Fruit fly (Drosophila melanogaster): ENCODE results near the gene CG7214.

Gene CG7214

dm6 chr2L:7767328-7767727, 22.7 kb upstream of the CG7214 start, which contains the start of gene CG7191 (continued):
- TF ChIP-seq Atf-2 (GFP tag; optimal IDR thresholded peaks at IDR 0.05) = no peak
- TF ChIP-seq Nf-YA (GFP tag; IDR thresholded peaks at IDR 0.05) = no peak
- no peak for TF ChIP-seq CG12659 (GFP tag; optimal IDR thresholded peaks at IDR 0.05)
- no peak for TF ChIP-seq usp (GFP tag; optimal IDR thresholded peaks at IDR 0.05)
- TF ChIP-seq scrt (GFP tag; optimal IDR thresholded peaks at IDR 0.05) = peak; percentile 83

- TF ChIP-seq CG34422 (GFP tag; IDR thresholded peaks at IDR 0.05) (0 out of 3 replicates have a peak, but pooled peaks have one; percentile 16), sens (GFP tag) (peak; percentile 69), Awh (GFP tag; IDR thresholded peaks at IDR 0.05) (0 out of 2 replicates have a peak, but pooled peaks have one; percentile 10), Ada2b (GFP tag; IDR thresholded peaks at IDR 0.05) (peak; percentile 40; the same call in 1 of the 2 replicates), CG3281 (GFP tag; optimal IDR thresholded peaks at IDR 0.05) (no peak), Drgx (GFP tag; IDR thresholded peaks at IDR 0.05) (0 out of 2 replicates have a peak, but pooled peaks have one; percentile 23), tio (GFP tag; optimal IDR thresholded peaks at IDR 0.05) (peak; percentile 26), CG32532 (GFP tag; IDR thresholded peaks at IDR 0.05) (peak; percentile 56; the same call in 1 of the 2 replicates), CG6813 (GFP tag; optimal IDR thresholded peaks at IDR 0.05) (no peak), H2.0 (GFP tag; IDR thresholded peaks at IDR 0.05) (peak; percentile 34; the same call in 1 of the 2 replicates), Hr51 (GFP tag; optimal IDR thresholded peaks at IDR 0.05) (no peak), Meics (GFP tag; optimal IDR thresholded peaks at IDR 0.05) (peak; percentile 6), CG2120 (GFP tag; optimal IDR thresholded peaks at IDR 0.05) (peak; percentile 20), dpn (GFP tag; optimal IDR thresholded peaks at IDR 0.05) (no peak), sim (GFP tag; IDR thresholded peaks at IDR 0.05) (no peak), Fer3 (tag; optimal IDR thresholded peaks at IDR 0.05) (peak; percentile 8), CG16815 (GFP tag; optimal IDR thresholded peaks at IDR 0.05) (no peak), CG10366 (GFP tag; IDR thresholded peaks at IDR 0.05) (0 out of 2 replicates have a peak, but pooled peaks have one; percentile 12), z (GFP tag; IDR thresholded peaks at IDR 0.05) (no peak), CG11504 (tag; optimal IDR thresholded peaks at IDR 0.05) (peak; percentile 34), CG11247 (GFP tag; IDR thresholded peaks at IDR 0.05) (0 out of 2 replicates have a peak, but pooled peaks have one; percentile 17), lmd (GFP tag; IDR thresholded peaks at IDR 0.05) (peak; percentile 22; the same call in 1 of the 2 replicates), Rfx (GFP tag; IDR thresholded peaks at IDR 0.05) (0 out of 2 replicates have a peak, but pooled peaks have one; percentile 14), gem (tag; optimal IDR thresholded peaks at IDR 0.05) (peak; percentile 50), nmo (GFP tag; optimal IDR thresholded peaks at IDR 0.05) (no peak), Xbp1 (GFP tag; optimal IDR thresholded peaks at IDR 0.05) (peak; percentile 8), CG3726 (GFP tag; IDR thresholded peaks at IDR 0.05) (0 out of 3 replicates have a peak, but pooled peaks have one; percentile 10), CG11696 (GFP tag; IDR thresholded peaks at IDR 0.05) (0 out of 2 replicates have a peak, but pooled peaks have one; percentile 18), CG43689 (GFP tag; IDR thresholded peaks at IDR 0.05) (0 out of 2 replicates have a peak, but pooled peaks have one; percentile 6), ATbp (GFP tag; optimal IDR thresholded peaks at IDR 0.05) (no peak), ftz-f1 (GFP tag; optimal IDR thresholded peaks at IDR 0.05) (no peak), CG14014 (GFP tag; IDR thresholded peaks at IDR 0.05) (peak; percentile 37; the same call in 1 of the 2 replicates), ase (GFP tag; IDR thresholded peaks at IDR 0.05) (0 out of 3 replicates have a peak, but pooled peaks have one; percentile 28), stc (GFP tag; IDR thresholded peaks at IDR 0.05) (0 out of 2 replicates have a peak, but pooled peaks have one; percentile 11), dysf (GFP tag; IDR thresholded peaks at IDR 0.05) (peak; percentile 50; the same call in 1 of the 3 replicates), CG15073 (GFP tag; optimal IDR thresholded peaks at IDR 0.05) (no peak), slbo (GFP tag; IDR thresholded peaks at IDR 0.05) (peak; percentile 56; the same call in 1 of the 2 replicates), E2f1 (GFP tag; IDR thresholded peaks at IDR 0.05) (peak; percentile 22; the same call in 1 of the 2 replicates), CG8944 (GFP tag; optimal IDR thresholded peaks at IDR 0.05) (no peak), ind (GFP tag; optimal IDR thresholded peaks at IDR 0.05) (peak; percentile 14), pan (optimal IDR thresholded peaks at IDR 0.05) (no peak), pan (GFP tag; optimal IDR thresholded peaks at IDR 0.05 in 1 of 2, IDR thresholded peaks at IDR 0.05 in 1 of 2) (peak in 1 of 2 experiments; percentile 48), seq (GFP tag; IDR thresholded peaks at IDR 0.05) (0 out of 2 replicates have a peak, but pooled peaks have one; percentile 16), Sox102F (GFP tag; optimal IDR thresholded peaks at IDR 0.05) (peak; percentile 4)
Measured at dm6 chr2L:7756835-7757234, 12.2 kb upstream of the CG7214 start.

Data from whole organism, embryonic.